Fruit fly (Drosophila melanogaster) whole organism, wandering third instar larva: ENCODE results near the gene RpLP0.
A peak's percentile ranks its signal among the peaks of the same experiment; 100 is the strongest.

Experiments
- Dfd ChIP-seq: fragments of >200 bp; optimal IDR thresholded peaks from 2 replicates; lab custom pipeline; 2017; ENCODE audit warnings: missing biosample characterization, missing genetic modification characterization
- Dif ChIP-seq: fragments of 200-275, 200-300 bp; sonication (Bioruptor generic); optimal IDR thresholded peaks from 2 replicates; lab custom pipeline; 2018; ENCODE audit warnings: missing biosample characterization, missing genetic modification characterization; ENCODE audit not compliant: partially characterized antibody
- HLH106 ChIP-seq: fragments of 200-800 bp; optimal IDR thresholded peaks from 3 replicates; lab custom pipeline; 2019; ENCODE audit warnings: missing biosample characterization, mild to moderate bottlenecking, missing genetic modification characterization, moderate library complexity
- Hnf4 ChIP-seq: fragments of 200-800 bp; sonication (Bioruptor generic); optimal IDR thresholded peaks from 2 replicates; lab custom pipeline; 2016; ENCODE audit warnings: missing biosample characterization, mild to moderate bottlenecking, missing genetic modification characterization
- Hr83 ChIP-seq: fragments of 200-300 bp; sonication (Bioruptor generic); optimal IDR thresholded peaks from 2 replicates; lab custom pipeline; 2016; ENCODE audit warnings: missing biosample characterization, mild to moderate bottlenecking, missing genetic modification characterization, moderate library complexity; ENCODE audit not compliant: poor library complexity, severe bottlenecking
- Myc ChIP-seq: fragments of >200 bp; optimal IDR thresholded peaks from 2 replicates; lab custom pipeline; 2017
- N ChIP-seq: fragments of >200 bp; optimal IDR thresholded peaks from 2 replicates; lab custom pipeline; 2018; ENCODE audit warnings: missing biosample characterization, missing external identifiers, missing genetic modification characterization
- dl ChIP-seq, 2 experiments: fragments of 175-275, 200-275 bp in 1 of 2; fragments of 200-275 bp in 1 of 2; sonication (Bioruptor generic); optimal IDR thresholded peaks; lab custom pipeline; 2018; ENCODE audit warnings: mild to moderate bottlenecking in 2 of 2, missing biosample characterization in 2 of 2, missing genetic modification characterization in 2 of 2, moderate library complexity in 2 of 2; ENCODE audit not compliant: partially characterized antibody in 2 of 2, insufficient read depth in 1 of 2
- dsf ChIP-seq: sonication (Bioruptor generic); optimal IDR thresholded peaks from 2 replicates; lab custom pipeline; 2016; ENCODE audit warnings: missing biosample characterization, missing genetic modification characterization, borderline replicate concordance
- psq ChIP-seq: fragments of 200-800 bp; sonication (Bioruptor generic); optimal IDR thresholded peaks from 3 replicates; lab custom pipeline; 2017; ENCODE audit warnings: missing biosample characterization, mild to moderate bottlenecking, missing genetic modification characterization, moderate library complexity

dm6 chr3L:22071687-22072394 lies 3.8 kb upstream of the RpLP0 start, which contains the start of gene CG7139:
- peak; percentile 91 for TF ChIP-seq Myc (lab: Kevin White, UChicago)
- TF ChIP-seq Dfd, result no peak
- peak; percentile 26 for TF ChIP-seq HLH106 (tag; lab: Kevin White, UChicago)
- TF ChIP-seq psq (GFP tag; lab: Kevin White, UChicago), result no peak
- TF ChIP-seq Hr83 (GFP tag; lab: Kevin White, UChicago), result no peak
- TF ChIP-seq N, result no peak
- TF ChIP-seq Dif (GFP tag; lab: Kevin White, UChicago), result no peak
- no peak for TF ChIP-seq Hnf4 (GFP tag; lab: Kevin White, UChicago)
- TF ChIP-seq dl (GFP tag; optimal IDR thresholded peaks at IDR 0.05; lab: Kevin White, UChicago; ENCODE audit: insufficient read depth in 1 of 2, partially characterized antibody in 2 of 2), result no peak
- TF ChIP-seq dsf (GFP tag; lab: Kevin White, UChicago), result no peak
